Fruit fly (Drosophila melanogaster): Measurements from ENCODE around the gene CG13760.

The CG13760 gene

DNA sequence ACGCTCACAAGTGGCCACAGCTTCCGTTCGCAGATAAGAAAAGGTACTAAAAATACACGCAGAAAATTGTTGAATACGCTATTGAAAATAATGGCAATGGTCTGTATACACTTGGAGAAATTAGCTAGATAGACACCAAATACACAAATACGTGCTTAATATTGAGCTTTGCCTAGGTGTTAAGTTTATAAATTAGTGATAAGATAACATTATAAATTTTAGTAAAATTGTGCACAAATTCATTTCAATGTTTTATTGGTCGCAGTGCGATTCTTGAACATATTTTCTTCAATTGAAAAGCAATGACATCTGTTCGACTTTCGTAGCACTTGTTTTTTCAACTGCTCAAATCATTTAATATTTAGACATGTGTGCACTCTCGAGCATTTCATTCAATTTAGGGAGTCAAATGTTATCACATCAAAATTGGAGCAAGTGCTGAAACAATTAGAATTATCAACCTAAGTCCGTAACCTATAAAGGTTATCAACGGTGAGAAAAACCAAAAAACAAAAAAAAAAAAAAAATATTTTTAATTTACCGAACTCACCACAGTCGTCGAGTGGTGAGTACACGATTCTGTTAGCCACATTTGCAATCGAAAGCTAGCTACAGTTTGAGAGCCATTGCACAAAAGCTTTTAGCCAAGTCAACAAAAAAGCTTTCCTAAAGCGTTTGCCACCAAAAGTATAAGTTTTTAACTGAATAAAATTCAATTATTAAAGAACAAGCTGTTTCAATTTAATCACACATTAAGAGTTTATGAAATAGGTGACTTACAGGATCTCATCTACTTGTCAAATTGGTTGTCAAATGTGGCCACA lies 38.6 kb downstream of the CG13760 start (continued):
- no peak for TF ChIP-seq CG17829 (tag; optimal IDR thresholded peaks at IDR 0.05)
- TF ChIP-seq CG3838 (GFP tag; optimal IDR thresholded peaks at IDR 0.05) = no peak
- TF ChIP-seq CG17361 (GFP tag; IDR thresholded peaks at IDR 0.05) = no peak
- TF ChIP-seq CG6654 (GFP tag; optimal IDR thresholded peaks at IDR 0.05) = peak; percentile 96
- no peak for TF ChIP-seq org-1 (GFP tag; optimal IDR thresholded peaks at IDR 0.05)
- no peak for TF ChIP-seq H15 (GFP tag; IDR thresholded peaks at IDR 0.05)
- TF ChIP-seq BtbVII (GFP tag; optimal IDR thresholded peaks at IDR 0.05) = no peak
- no peak for TF ChIP-seq CG5953 (GFP tag; IDR thresholded peaks at IDR 0.05)
- no peak for TF ChIP-seq B-H1 (GFP tag; IDR thresholded peaks at IDR 0.05)
- TF ChIP-seq wdn (GFP tag; IDR thresholded peaks at IDR 0.05) = no peak
- TF ChIP-seq trh (GFP tag; optimal IDR thresholded peaks at IDR 0.05) = no peak
- TF ChIP-seq zen (tag; optimal IDR thresholded peaks at IDR 0.05) = no peak
- TF ChIP-seq gcm2 (GFP tag; optimal IDR thresholded peaks at IDR 0.05) = no peak
- TF ChIP-seq Gsc (GFP tag; IDR thresholded peaks at IDR 0.05) = no peak
- TF ChIP-seq CG10321 (GFP tag; IDR thresholded peaks at IDR 0.05) = no peak
- no peak for TF ChIP-seq h (optimal IDR thresholded peaks at IDR 0.05)
- TF ChIP-seq Stat92E (GFP tag; optimal IDR thresholded peaks at IDR 0.05) = no peak
- no peak for TF ChIP-seq Meics (GFP tag; optimal IDR thresholded peaks at IDR 0.05)
- TF ChIP-seq dmrt99B (tag; optimal IDR thresholded peaks at IDR 0.05) = peak; percentile 3
- TF ChIP-seq dmrt11E (tag; optimal IDR thresholded peaks at IDR 0.05) = no peak
- peak in 1 of 2 experiments; percentile 38 for TF ChIP-seq Hr51 (GFP tag; optimal IDR thresholded peaks at IDR 0.05)
- TF ChIP-seq cas (GFP tag; IDR thresholded peaks at IDR 0.05) = no peak
- TF ChIP-seq CG7745 (tag; optimal IDR thresholded peaks at IDR 0.05) = no peak
- TF ChIP-seq Adf1 (GFP tag; IDR thresholded peaks at IDR 0.05) = no peak
- TF ChIP-seq Camta (GFP tag; optimal IDR thresholded peaks at IDR 0.05) = no peak
- no peak for TF ChIP-seq Chrac-16 (GFP tag; optimal IDR thresholded peaks at IDR 0.05)
- no peak for TF ChIP-seq CG10543 (GFP tag; optimal IDR thresholded peaks at IDR 0.05)
- no peak for TF ChIP-seq chif (GFP tag; optimal IDR thresholded peaks at IDR 0.05)
- no peak for TF ChIP-seq CG11093 (GFP tag; IDR thresholded peaks at IDR 0.05)
- no peak for TF ChIP-seq Sry-β (GFP tag; optimal IDR thresholded peaks at IDR 0.05)
- peak; percentile 60 for TF ChIP-seq Med (GFP tag)
- peak; percentile 3 for TF ChIP-seq Hmr (GFP tag; optimal IDR thresholded peaks at IDR 0.05)
- TF ChIP-seq PHDP (tag; optimal IDR thresholded peaks at IDR 0.05) = no peak
- TF ChIP-seq wor (GFP tag; IDR thresholded peaks at IDR 0.05) = no peak
- no peak for TF ChIP-seq CG8290 (GFP tag; optimal IDR thresholded peaks at IDR 0.05)
- peak in 1 of 2 experiments; percentile 26 for TF ChIP-seq CG8290 (tag; optimal IDR thresholded peaks at IDR 0.05)
- TF ChIP-seq CG30431 (GFP tag; optimal IDR thresholded peaks at IDR 0.05) = no peak
- TF ChIP-seq Ptx1 (GFP tag; IDR thresholded peaks at IDR 0.05) = 0 out of 2 replicates have a peak, but pooled peaks have one; percentile 21
- TF ChIP-seq Awh (GFP tag; IDR thresholded peaks at IDR 0.05) = no peak
- TF ChIP-seq gem (tag; optimal IDR thresholded peaks at IDR 0.05) = peak; percentile 19
- TF ChIP-seq CG4360 (GFP tag; IDR thresholded peaks at IDR 0.05) = 0 out of 2 replicates have a peak, but pooled peaks have one; percentile 11
- no peak for TF ChIP-seq gsb (GFP tag; IDR thresholded peaks at IDR 0.05)
- TF ChIP-seq CG8765 (GFP tag; IDR thresholded peaks at IDR 0.05) = no peak
- no peak for TF ChIP-seq sc (optimal IDR thresholded peaks at IDR 0.05)
- no peak for TF ChIP-seq sc (GFP tag; optimal IDR thresholded peaks at IDR 0.05)
- no peak for TF ChIP-seq CG4282 (GFP tag; optimal IDR thresholded peaks at IDR 0.05)
- TF ChIP-seq emc (GFP tag; optimal IDR thresholded peaks at IDR 0.05) = no peak
- no peak for TF ChIP-seq maf-S (GFP tag; optimal IDR thresholded peaks at IDR 0.05)
- TF ChIP-seq tgo (GFP tag; IDR thresholded peaks at IDR 0.05) = peak; percentile 14; the same call in 1 of the 3 replicates
- TF ChIP-seq pros (GFP tag; optimal IDR thresholded peaks at IDR 0.05) = no peak
- TF ChIP-seq CHES-1-like (GFP tag; optimal IDR thresholded peaks at IDR 0.05) = no peak

Measured in whole organism, embryonic.